Fruit fly (Drosophila melanogaster) whole organism, embryonic: ENCODE data around the gene Mvd.

Source experiments
- Ada2b ChIP-seq: fragments of 200-800 bp; sonication (Bioruptor generic); IDR thresholded peaks from 2 replicates; pipeline ENCODE4 v1.3.6; 2022; ENCODE audit warnings: missing biosample characterization, missing genetic modification characterization
- CG10431 ChIP-seq: fragments of 200-800 bp; sonication (Bioruptor generic); optimal IDR thresholded peaks from 3 replicates; lab custom pipeline; 2018; ENCODE audit warnings: missing biosample characterization, mild to moderate bottlenecking, missing genetic modification characterization
- CG10565 ChIP-seq: fragments of 200-800 bp; sonication (Bioruptor generic); optimal IDR thresholded peaks from 3 replicates; lab custom pipeline; 2016; ENCODE audit warnings: missing biosample characterization, mild to moderate bottlenecking, missing genetic modification characterization
- CG10654 ChIP-seq: fragments of 200-800 bp; sonication (Bioruptor generic); optimal IDR thresholded peaks from 2 replicates; lab custom pipeline; 2016; ENCODE audit warnings: missing biosample characterization, missing genetic modification characterization
- CG10979 ChIP-seq: fragments of 200-800 bp; sonication (Bioruptor generic); optimal IDR thresholded peaks from 2 replicates; lab custom pipeline; 2018; ENCODE audit warnings: missing biosample characterization, mild to moderate bottlenecking, missing genetic modification characterization, moderate library complexity
- CG11456 ChIP-seq: fragments of 200-800 bp; sonication (Bioruptor generic); IDR thresholded peaks from 3 replicates; pipeline ENCODE4 v1.3.6; 2022; ENCODE audit warnings: missing biosample characterization, missing genetic modification characterization
- CG11696 ChIP-seq: fragments of 200-800 bp; sonication (Bioruptor generic); IDR thresholded peaks from 2 replicates; pipeline ENCODE4 v1.3.6; 2022; ENCODE audit warnings: missing biosample characterization, missing genetic modification characterization
- CG12104 ChIP-seq: fragments of 200-800 bp; sonication (Bioruptor generic); optimal IDR thresholded peaks from 3 replicates; lab custom pipeline; 2016; ENCODE audit warnings: missing biosample characterization, missing genetic modification characterization
- CG12744 ChIP-seq: fragments of 200-800 bp; sonication (Bioruptor generic); optimal IDR thresholded peaks from 2 replicates; lab custom pipeline; 2016; ENCODE audit warnings: missing biosample characterization, missing genetic modification characterization
- CG14710 ChIP-seq: fragments of 200-800 bp; sonication (Bioruptor generic); optimal IDR thresholded peaks from 3 replicates; lab custom pipeline; 2019; ENCODE audit warnings: missing biosample characterization, mild to moderate bottlenecking, missing genetic modification characterization, moderate library complexity
- CG14965 ChIP-seq: fragments of 200-800 bp; sonication (Bioruptor generic); optimal IDR thresholded peaks from 2 replicates; lab custom pipeline; 2016; ENCODE audit warnings: missing biosample characterization, missing genetic modification characterization, borderline replicate concordance
- CG17361 ChIP-seq: fragments of 200-800 bp; sonication (Bioruptor generic); IDR thresholded peaks from 3 replicates; pipeline ENCODE4 v1.3.6; 2022; ENCODE audit warnings: missing biosample characterization, missing genetic modification characterization
- CG1792 ChIP-seq: fragments of 200-800 bp; sonication (Bioruptor generic); optimal IDR thresholded peaks from 2 replicates; lab custom pipeline; 2016; ENCODE audit warnings: missing biosample characterization, missing genetic modification characterization
- CG2712 ChIP-seq: fragments of 200-800 bp; optimal IDR thresholded peaks from 3 replicates; lab custom pipeline; 2019; ENCODE audit warnings: missing biosample characterization, mild to moderate bottlenecking, missing genetic modification characterization, moderate library complexity
- CG3281 ChIP-seq: fragments of 200-800 bp; sonication (Bioruptor generic); optimal IDR thresholded peaks from 3 replicates; lab custom pipeline; 2017; ENCODE audit warnings: missing biosample characterization, mild to moderate bottlenecking, missing genetic modification characterization
- CG3726 ChIP-seq: fragments of 200-800 bp; sonication (Bioruptor generic); IDR thresholded peaks from 3 replicates; pipeline ENCODE4, ENCODE4 v1.3.6; 2022; ENCODE audit warnings: missing biosample characterization, missing genetic modification characterization
- CG4404 ChIP-seq: fragments of 200-800 bp; sonication (Bioruptor generic); IDR thresholded peaks from 2 replicates; pipeline ENCODE4 v1.3.6; 2022; ENCODE audit warnings: missing biosample characterization, missing genetic modification characterization
- CG4617 ChIP-seq: fragments of 200-800 bp; sonication (Bioruptor generic); optimal IDR thresholded peaks from 3 replicates; lab custom pipeline; 2016; ENCODE audit warnings: missing biosample characterization, missing genetic modification characterization, borderline replicate concordance
- CG6175 ChIP-seq: fragments of 200-800 bp; sonication (Bioruptor generic); IDR thresholded peaks from 3 replicates; pipeline ENCODE4 v1.3.6; 2022; ENCODE audit warnings: missing biosample characterization, missing genetic modification characterization
- CG7556 ChIP-seq: fragments of 200-800 bp; sonication (Bioruptor generic); optimal IDR thresholded peaks from 2 replicates; lab custom pipeline; 2017; ENCODE audit warnings: missing biosample characterization, mild to moderate bottlenecking, missing genetic modification characterization
- CG8281 ChIP-seq: fragments of 200-800 bp; sonication (Bioruptor generic); optimal IDR thresholded peaks from 2 replicates; lab custom pipeline; 2018; ENCODE audit warnings: missing biosample characterization, mild to moderate bottlenecking, missing genetic modification characterization, moderate library complexity
- CG9797 ChIP-seq: fragments of 200-800 bp; sonication (Bioruptor generic); optimal IDR thresholded peaks from 3 replicates; lab custom pipeline; 2018; ENCODE audit warnings: missing biosample characterization, mild to moderate bottlenecking, missing genetic modification characterization
- Dip3 ChIP-seq: fragments of 200-800 bp; sonication (Bioruptor generic); optimal IDR thresholded peaks from 3 replicates; lab custom pipeline; 2016; ENCODE audit warnings: missing biosample characterization, missing genetic modification characterization
- Fer3 ChIP-seq: fragments of 200-800 bp; sonication (Bioruptor generic); optimal IDR thresholded peaks from 2 replicates; lab custom pipeline; 2018; ENCODE audit warnings: missing biosample characterization, mild to moderate bottlenecking, missing genetic modification characterization, moderate library complexity
- Gug ChIP-seq: fragments of 200-800 bp; sonication (Bioruptor generic); IDR thresholded peaks from 4 replicates; pipeline ENCODE4 v1.3.6; 2022; ENCODE audit warnings: missing biosample characterization, missing genetic modification characterization
- HLHmδ ChIP-seq: fragments of 200-800 bp; sonication (Bioruptor generic); optimal IDR thresholded peaks from 2 replicates; lab custom pipeline; 2018; ENCODE audit warnings: missing biosample characterization, mild to moderate bottlenecking, missing genetic modification characterization, moderate library complexity
- Hey ChIP-seq: fragments of 200-800 bp; sonication (Bioruptor generic); optimal IDR thresholded peaks from 3 replicates; lab custom pipeline; 2018; ENCODE audit warnings: missing biosample characterization, mild to moderate bottlenecking, missing genetic modification characterization
- HmgZ ChIP-seq: fragments of 200-800 bp; sonication (Bioruptor generic); optimal IDR thresholded peaks from 2 replicates; lab custom pipeline; 2018; ENCODE audit warnings: missing biosample characterization, mild to moderate bottlenecking, missing genetic modification characterization
- Hmx ChIP-seq: fragments of 200-800 bp; sonication (Bioruptor generic); optimal IDR thresholded peaks from 2 replicates; lab custom pipeline; 2016; ENCODE audit warnings: missing biosample characterization, missing genetic modification characterization
- Lim3 ChIP-seq: fragments of 200-800 bp; sonication (Bioruptor generic); IDR thresholded peaks from 2 replicates; pipeline ENCODE4 v1.3.6; 2022; ENCODE audit warnings: missing biosample characterization, missing genetic modification characterization
- NK7.1 ChIP-seq: fragments of 200-800 bp; sonication (Bioruptor generic); optimal IDR thresholded peaks from 3 replicates; lab custom pipeline; 2016; ENCODE audit warnings: missing biosample characterization, missing genetic modification characterization
- Oaz ChIP-seq: fragments of 200-800 bp; sonication (Bioruptor generic); IDR thresholded peaks from 2 replicates; pipeline ENCODE4 v1.3.6; 2022; ENCODE audit warnings: missing biosample characterization, missing genetic modification characterization
- Six4 ChIP-seq: fragments of 200-800 bp; sonication (Bioruptor generic); optimal IDR thresholded peaks from 2 replicates; lab custom pipeline; 2016; ENCODE audit warnings: missing biosample characterization, missing genetic modification characterization
- Sox100B ChIP-seq: fragments of 200-800 bp; sonication (Bioruptor generic); optimal IDR thresholded peaks from 3 replicates; lab custom pipeline; 2018; ENCODE audit warnings: missing biosample characterization, mild to moderate bottlenecking, missing genetic modification characterization
- Taf1 ChIP-seq: fragments of 200-800 bp; sonication (Bioruptor generic); IDR thresholded peaks from 2 replicates; pipeline ENCODE4 v1.3.6; 2022; ENCODE audit warnings: missing biosample characterization, missing genetic modification characterization
- az2 ChIP-seq: fragments of 200-800 bp; sonication (Bioruptor generic); optimal IDR thresholded peaks from 3 replicates; lab custom pipeline; 2016; ENCODE audit warnings: missing biosample characterization, missing genetic modification characterization
- bbx ChIP-seq: fragments of 200-800 bp; sonication (Bioruptor generic); IDR thresholded peaks from 2 replicates; pipeline ENCODE4 v1.3.6; 2022; ENCODE audit warnings: missing biosample characterization, missing genetic modification characterization; ENCODE audit not compliant: partially characterized antibody
- chm ChIP-seq: fragments of 200-800 bp; sonication (Bioruptor generic); IDR thresholded peaks from 2 replicates; pipeline ENCODE4 v1.3.6; 2022; ENCODE audit warnings: missing biosample characterization, missing genetic modification characterization
- chn ChIP-seq: fragments of 200-800 bp; sonication (Bioruptor generic); optimal IDR thresholded peaks from 2 replicates; lab custom pipeline; 2016; ENCODE audit warnings: missing biosample characterization, missing genetic modification characterization
- dmrt99B ChIP-seq: fragments of 200-800 bp; sonication (Bioruptor generic); optimal IDR thresholded peaks from 2 replicates; lab custom pipeline; 2018; ENCODE audit warnings: missing biosample characterization, mild to moderate bottlenecking, missing genetic modification characterization, moderate library complexity
- emc ChIP-seq: fragments of 200-800 bp; sonication (Bioruptor generic); optimal IDR thresholded peaks from 2 replicates; lab custom pipeline; 2016; ENCODE audit warnings: missing biosample characterization, missing genetic modification characterization
- eyg ChIP-seq: fragments of 200-800 bp; sonication (Bioruptor generic); optimal IDR thresholded peaks from 3 replicates; lab custom pipeline; 2016; ENCODE audit warnings: missing biosample characterization, missing genetic modification characterization
- fru ChIP-seq: fragments of >200 bp; optimal IDR thresholded peaks from 2 replicates; lab custom pipeline; 2017
- h ChIP-seq: fragments of >200 bp; optimal IDR thresholded peaks from 2 replicates; lab custom pipeline; 2017
- hb ChIP-seq: fragments of 200-800 bp; sonication (Bioruptor generic); IDR thresholded peaks from 3 replicates; pipeline ENCODE4 v1.3.6; 2022; ENCODE audit warnings: missing biosample characterization, missing genetic modification characterization; ENCODE audit not compliant: partially characterized antibody
- jigr1 ChIP-seq: fragments of 200-800 bp; sonication (Bioruptor generic); IDR thresholded peaks from 3 replicates; pipeline ENCODE4 v1.3.6; 2022; ENCODE audit warnings: missing biosample characterization, missing genetic modification characterization
- otp ChIP-seq: fragments of 200-800 bp; sonication (Bioruptor generic); IDR thresholded peaks from 3 replicates; pipeline ENCODE4, ENCODE4 v1.3.6; 2022; ENCODE audit warnings: missing biosample characterization, missing genetic modification characterization
- sima ChIP-seq: fragments of 200-800 bp; sonication (Bioruptor generic); optimal IDR thresholded peaks from 2 replicates; lab custom pipeline; 2016; ENCODE audit warnings: missing biosample characterization, missing genetic modification characterization
- stwl ChIP-seq: fragments of 200-800 bp; sonication (Bioruptor generic); optimal IDR thresholded peaks from 3 replicates; lab custom pipeline; 2018; ENCODE audit warnings: missing biosample characterization, mild to moderate bottlenecking, missing genetic modification characterization, moderate library complexity
- tgo ChIP-seq: fragments of 200-800 bp; sonication (Bioruptor generic); IDR thresholded peaks from 3 replicates; pipeline ENCODE4 v1.3.6; 2022; ENCODE audit warnings: missing biosample characterization, missing genetic modification characterization
- toy ChIP-seq: fragments of 200-800 bp; sonication (Bioruptor generic); IDR thresholded peaks from 2 replicates; pipeline ENCODE4 v1.3.6; 2022; ENCODE audit warnings: missing biosample characterization, missing genetic modification characterization
- usp ChIP-seq: fragments of >200 bp; optimal IDR thresholded peaks from 2 replicates; lab custom pipeline; 2017; ENCODE audit warnings: missing biosample characterization, missing genetic modification characterization

The Mvd gene

dm6 chrX:15703720-15704206 lies 45.2 kb upstream of the Mvd start, which contains the start of the genes Pis and Hap40 (continued):
- TF ChIP-seq CG11456, result peak; percentile 71; the same call in 2 of the 3 replicates
- peak; percentile 45 for TF ChIP-seq Dip3 (GFP tag; lab: Kevin White, UChicago)
- TF ChIP-seq CG7556 (GFP tag; lab: Kevin White, UChicago), result peak; percentile 47
- TF ChIP-seq CG17361 (GFP tag; lab: Robert Waterston, UW), result peak; percentile 88
- TF ChIP-seq CG4617 (GFP tag; lab: Kevin White, UChicago), result peak; percentile 77
- TF ChIP-seq HLHmδ (GFP tag; lab: Kevin White, UChicago), result no peak
- no peak for TF ChIP-seq dmrt99B
- peak; percentile 78 for TF ChIP-seq tgo (GFP tag; lab: Robert Waterston, UW)
- no peak; the same call in 2 of the 3 replicates for TF ChIP-seq jigr1 (GFP tag; lab: Robert Waterston, UW)
- peak; percentile 37 for TF ChIP-seq CG8281 (tag; lab: Kevin White, UChicago)
- peak; percentile 87 for TF ChIP-seq CG14710
- 0 out of 2 replicates have a peak, but pooled peaks have one; percentile 34 for TF ChIP-seq Oaz (GFP tag; lab: Robert Waterston, UW)
- no peak for TF ChIP-seq CG11696 (GFP tag; lab: Robert Waterston, UW)
- peak; percentile 59 for TF ChIP-seq Ada2b (GFP tag; lab: Robert Waterston, UW)
- TF ChIP-seq CG3281, result peak; percentile 62
- no peak for TF ChIP-seq chm (GFP tag; lab: Robert Waterston, UW)
- TF ChIP-seq CG10654 (GFP tag; lab: Kevin White, UChicago), result peak; percentile 41
- peak; percentile 60 for TF ChIP-seq CG12104 (GFP tag; lab: Kevin White, UChicago)
- TF ChIP-seq h (lab: Kevin White, UChicago), result no peak
- TF ChIP-seq Sox100B (GFP tag; lab: Kevin White, UChicago), result no peak
- TF ChIP-seq Lim3 (GFP tag; lab: Robert Waterston, UW), result no peak
- TF ChIP-seq eyg (GFP tag; lab: Kevin White, UChicago), result no peak
- no peak for TF ChIP-seq hb (GFP tag; lab: Robert Waterston, UW)
- peak; percentile 69 for TF ChIP-seq HmgZ (tag; lab: Kevin White, UChicago)
- peak; percentile 92 for TF ChIP-seq CG9797
- peak; percentile 68 for TF ChIP-seq CG4404 (GFP tag; lab: Robert Waterston, UW)
- TF ChIP-seq stwl (tag; lab: Kevin White, UChicago), result peak; percentile 35
- TF ChIP-seq CG6175, result no peak
- no peak for TF ChIP-seq CG14965 (GFP tag; lab: Kevin White, UChicago)
- peak; percentile 3 for TF ChIP-seq Hmx (GFP tag; lab: Kevin White, UChicago)
- TF ChIP-seq az2 (GFP tag; lab: Kevin White, UChicago), result peak; percentile 44
- TF ChIP-seq NK7.1 (GFP tag; lab: Kevin White, UChicago), result no peak
- TF ChIP-seq Fer3 (tag; lab: Kevin White, UChicago), result peak; percentile 66
- peak; percentile 77 for TF ChIP-seq CG2712
- TF ChIP-seq sima, result no peak
- peak; percentile 67 for TF ChIP-seq CG10979 (tag; lab: Kevin White, UChicago)
- no peak for TF ChIP-seq bbx
- no peak for TF ChIP-seq toy (GFP tag; lab: Robert Waterston, UW)
- no peak for TF ChIP-seq emc (GFP tag; lab: Kevin White, UChicago)
- peak; percentile 69 for TF ChIP-seq chn (GFP tag; lab: Kevin White, UChicago)
- TF ChIP-seq CG1792 (GFP tag; lab: Kevin White, UChicago), result no peak
- TF ChIP-seq usp (GFP tag; lab: Kevin White, UChicago), result no peak
- no peak for TF ChIP-seq Hey
- peak; percentile 83 for TF ChIP-seq Gug (GFP tag; lab: Robert Waterston, UW)
- peak; percentile 6 for TF ChIP-seq CG12744
- no peak for TF ChIP-seq otp (GFP tag; lab: Robert Waterston, UW)
- TF ChIP-seq fru (lab: Kevin White, UChicago), result no peak
- TF ChIP-seq CG3726 (GFP tag; lab: Robert Waterston, UW), result 0 out of 3 replicates have a peak, but pooled peaks have one; percentile 22
- TF ChIP-seq Six4, result peak; percentile 12
- TF ChIP-seq Taf1, result no peak; the same call in 1 of the 2 replicates
- peak; percentile 23 for TF ChIP-seq CG10431 (GFP tag; lab: Kevin White, UChicago)
- TF ChIP-seq CG10565 (GFP tag; lab: Kevin White, UChicago), result no peak
